Worm (Caenorhabditis elegans) whole organism, L4 larva: Measurements from ENCODE around the gene col-91.

Source experiments
- D1046.2 ChIP-seq: fragments of 200-800 bp; sonication (Bioruptor generic); IDR thresholded peaks from 2 replicates; pipeline ENCODE4 v1.3.6; 2022; ENCODE audit warnings: missing genetic modification characterization, missing compliant biosample characterization
- R02D3.7 ChIP-seq: fragments of 150-350 bp; sonication (generic microtip); optimal IDR thresholded peaks from 3 replicates; lab custom pipeline; 2014; ENCODE audit warnings: missing biosample characterization, missing genetic modification characterization
- T20F7.1 ChIP-seq: fragments of 200-800 bp; sonication (Bioruptor generic); optimal IDR thresholded peaks from 2 replicates; lab custom pipeline; 2018; ENCODE audit warnings: mild to moderate bottlenecking, missing genetic modification characterization, missing compliant biosample characterization
- T26A8.4 ChIP-seq: fragments of 200-800 bp; sonication (Bioruptor generic); IDR thresholded peaks from 2 replicates; pipeline ENCODE4 v1.3.6; 2022; ENCODE audit warnings: missing genetic modification characterization, missing compliant biosample characterization
- Y48G9A.11 ChIP-seq: fragments of 200-800 bp; sonication (Bioruptor generic); IDR thresholded peaks from 2 replicates; pipeline ENCODE4 v1.3.6; 2022; ENCODE audit warnings: missing genetic modification reagents, missing genetic modification characterization, missing compliant biosample characterization
- Y75B8A.6 ChIP-seq: fragments of 200-800 bp; sonication (Bioruptor generic); IDR thresholded peaks from 2 replicates; pipeline ENCODE4 v1.3.6; 2022; ENCODE audit warnings: missing genetic modification reagents, missing genetic modification characterization, missing compliant biosample characterization
- aha-1 ChIP-seq: fragments of 150-350 bp; peaks from one replicate; lab custom pipeline; 2014; ENCODE audit warnings: missing biosample characterization, missing genetic modification characterization
- aly-2 ChIP-seq: sonication (generic microtip); optimal IDR thresholded peaks from 2 replicates; lab custom pipeline; 2018; ENCODE audit warnings: missing biosample characterization, missing genetic modification characterization
- ama-1 ChIP-seq: fragments of 150-350 bp; optimal IDR thresholded peaks from 2 replicates; lab custom pipeline; 2014; ENCODE audit warnings: inconsistent platforms, mixed read lengths
- arid-1 ChIP-seq: fragments of 200-800 bp; sonication (Bioruptor generic); conservative IDR thresholded peaks from 2 replicates; pipeline ENCODE4 v1.3.6; 2022; ENCODE audit warnings: missing genetic modification reagents, missing genetic modification characterization, missing compliant biosample characterization
- attf-4 ChIP-seq: sonication (generic microtip); optimal IDR thresholded peaks from 3 replicates; lab custom pipeline; 2017; ENCODE audit warnings: missing biosample characterization, missing genetic modification characterization
- ceh-28 ChIP-seq: fragments of 150-350 bp; optimal IDR thresholded peaks from 2 replicates; lab custom pipeline; 2014; ENCODE audit warnings: missing biosample characterization, missing genetic modification reagents, missing genetic modification characterization
- ceh-44 ChIP-seq: fragments of 200-800 bp; sonication (Bioruptor generic); IDR thresholded peaks from 2 replicates; pipeline ENCODE4 v1.3.6; 2022; ENCODE audit warnings: missing genetic modification reagents, missing genetic modification characterization, missing compliant biosample characterization
- ceh-62 ChIP-seq: sonication (generic microtip); optimal IDR thresholded peaks from 2 replicates; lab custom pipeline; 2017; ENCODE audit warnings: missing biosample characterization, missing genetic modification characterization
- cey-2 ChIP-seq: sonication (generic microtip); optimal IDR thresholded peaks from 3 replicates; lab custom pipeline; 2017; ENCODE audit warnings: missing genetic modification characterization, mild to moderate bottlenecking, missing compliant biosample characterization, antibody characterized with exemption, borderline replicate concordance; ENCODE audit not compliant: insufficient read depth
- dmd-6 ChIP-seq: fragments of 200-800 bp; sonication (Bioruptor generic); IDR thresholded peaks from 2 replicates; pipeline ENCODE4 v1.3.6; 2022; ENCODE audit warnings: missing genetic modification reagents, missing genetic modification characterization, missing compliant biosample characterization
- dmd-9 ChIP-seq: fragments of 200-800 bp; sonication (Bioruptor generic); IDR thresholded peaks from 2 replicates; pipeline ENCODE4 v1.3.6; 2022; ENCODE audit warnings: missing genetic modification reagents, missing genetic modification characterization, missing compliant biosample characterization
- dpl-1 ChIP-seq: fragments of 150-350 bp; optimal IDR thresholded peaks from 2 replicates; lab custom pipeline; 2014; ENCODE audit warnings: missing biosample characterization, missing genetic modification reagents, missing genetic modification characterization
- duxl-1 ChIP-seq: sonication (generic microtip); optimal IDR thresholded peaks from 2 replicates; lab custom pipeline; 2016; ENCODE audit warnings: mild to moderate bottlenecking, missing genetic modification characterization, moderate library complexity, missing compliant biosample characterization; ENCODE audit not compliant: poor library complexity
- dve-1 ChIP-seq: sonication (generic microtip); optimal IDR thresholded peaks from 2 replicates; lab custom pipeline; 2017; ENCODE audit warnings: antibody characterized with exemption, mild to moderate bottlenecking, missing genetic modification characterization, missing compliant biosample characterization; ENCODE audit not compliant: insufficient read depth
- egl-27 ChIP-seq: sonication (generic microtip); optimal IDR thresholded peaks from 3 replicates; lab custom pipeline; 2017; ENCODE audit warnings: missing biosample characterization, missing genetic modification reagents, missing genetic modification characterization
- fos-1 ChIP-seq: fragments of 150-350 bp; optimal IDR thresholded peaks from 2 replicates; lab custom pipeline; 2014; ENCODE audit warnings: missing biosample characterization, missing genetic modification characterization
- hlh-11 ChIP-seq: fragments of 200-800 bp; sonication (Bioruptor generic); optimal IDR thresholded peaks from 2 replicates; lab custom pipeline; 2018; ENCODE audit warnings: mild to moderate bottlenecking, missing genetic modification characterization, missing compliant biosample characterization
- hmg-1.1 ChIP-seq: fragments of 200-800 bp; sonication (Bioruptor generic); IDR thresholded peaks from 2 replicates; pipeline ENCODE4 v1.3.6; 2022; ENCODE audit warnings: missing genetic modification reagents, missing genetic modification characterization, missing compliant biosample characterization
- jun-1 ChIP-seq: fragments of 150-350 bp; optimal IDR thresholded peaks from 2 replicates; lab custom pipeline; 2014; ENCODE audit warnings: missing biosample characterization, missing genetic modification reagents, missing genetic modification characterization
- lim-7 ChIP-seq: fragments of 200-800 bp; sonication (Bioruptor generic); IDR thresholded peaks from 2 replicates; pipeline ENCODE4 v1.3.6; 2022; ENCODE audit warnings: missing genetic modification characterization, missing compliant biosample characterization
- lin-13 ChIP-seq: fragments of 150-350 bp; optimal IDR thresholded peaks from 2 replicates; lab custom pipeline; 2014; ENCODE audit warnings: missing biosample characterization, missing genetic modification reagents, missing genetic modification characterization
- lin-15B ChIP-seq: fragments of 150-350 bp; sonication (generic microtip); optimal IDR thresholded peaks from 3 replicates; lab custom pipeline; 2014; ENCODE audit warnings: missing biosample characterization, missing genetic modification characterization
- lin-38 ChIP-seq: fragments of 200-800 bp; sonication (Bioruptor generic); IDR thresholded peaks from 2 replicates; pipeline ENCODE4 v1.3.6; 2022; ENCODE audit warnings: missing genetic modification reagents, missing genetic modification characterization, missing compliant biosample characterization
- lir-3 ChIP-seq: sonication (generic microtip); optimal IDR thresholded peaks from 2 replicates; lab custom pipeline; 2016; ENCODE audit warnings: mild to moderate bottlenecking, missing genetic modification characterization, missing compliant biosample characterization
- mdl-1 ChIP-seq, 2 experiments: fragments of 150-350 bp in 1 of 2; sonication (generic microtip) in 1 of 2; optimal IDR thresholded peaks; 2 replicates each; lab custom pipeline; 2014 to 2017; ENCODE audit warnings: missing biosample characterization in 2 of 2, missing genetic modification characterization in 2 of 2
- mes-2 ChIP-seq: sonication (generic microtip); optimal IDR thresholded peaks from 2 replicates; lab custom pipeline; 2016; ENCODE audit warnings: missing genotype, mild to moderate bottlenecking, missing genetic modification characterization, missing compliant biosample characterization; ENCODE audit not compliant: poor library complexity, severe bottlenecking
- nhr-11 ChIP-seq: fragments of 150-350 bp; optimal IDR thresholded peaks from 2 replicates; lab custom pipeline; 2014; ENCODE audit warnings: missing biosample characterization, missing genetic modification characterization
- nhr-111 ChIP-seq: fragments of 200-800 bp; sonication (Bioruptor generic); optimal IDR thresholded peaks from 2 replicates; lab custom pipeline; 2018; ENCODE audit warnings: mild to moderate bottlenecking, missing genetic modification characterization, missing compliant biosample characterization
- nhr-237 ChIP-seq: sonication (generic microtip); optimal IDR thresholded peaks from 2 replicates; lab custom pipeline; 2017; ENCODE audit warnings: missing biosample characterization, missing genetic modification characterization
- nhr-25 ChIP-seq: sonication (generic microtip); optimal IDR thresholded peaks from 2 replicates; lab custom pipeline; 2017; ENCODE audit warnings: missing genetic modification characterization, mild to moderate bottlenecking, missing compliant biosample characterization, antibody characterized with exemption, moderate library complexity, borderline replicate concordance; ENCODE audit not compliant: insufficient read depth
- nhr-28 ChIP-seq: fragments of 150-350 bp; optimal IDR thresholded peaks from 2 replicates; lab custom pipeline; 2014; ENCODE audit warnings: missing biosample characterization, missing genetic modification characterization
- nhr-42 ChIP-seq: fragments of 200-800 bp; sonication (Bioruptor generic); IDR thresholded peaks from 2 replicates; pipeline ENCODE4 v1.3.6; 2022; ENCODE audit warnings: missing genetic modification characterization, missing compliant biosample characterization
- nhr-77 ChIP-seq: fragments of 150-350 bp; optimal IDR thresholded peaks from 2 replicates; lab custom pipeline; 2014; ENCODE audit warnings: missing biosample characterization, missing genetic modification characterization
- sdz-12 ChIP-seq: fragments of 200-800 bp; sonication (Bioruptor generic); optimal IDR thresholded peaks from 2 replicates; lab custom pipeline; 2018; ENCODE audit warnings: mild to moderate bottlenecking, missing genetic modification characterization, missing compliant biosample characterization
- set-16 ChIP-seq: fragments of 200-800 bp; sonication (Bioruptor generic); IDR thresholded peaks from 2 replicates; pipeline ENCODE4 v1.3.6; 2022; ENCODE audit warnings: missing genetic modification reagents, missing genetic modification characterization, missing compliant biosample characterization
- skn-1 ChIP-seq: fragments of 150-350 bp; optimal IDR thresholded peaks from 2 replicates; lab custom pipeline; 2014; ENCODE audit warnings: missing biosample characterization, missing genetic modification characterization
- spr-1 ChIP-seq: sonication (generic microtip); optimal IDR thresholded peaks from 2 replicates; lab custom pipeline; 2016; ENCODE audit warnings: mild to moderate bottlenecking, missing genetic modification characterization, missing compliant biosample characterization
- tra-1 ChIP-seq: fragments of 200-800 bp; sonication (Bioruptor generic); IDR thresholded peaks from 2 replicates; pipeline ENCODE4 v1.3.6; 2022; ENCODE audit warnings: missing genetic modification reagents, missing genetic modification characterization, missing compliant biosample characterization
- unc-130 ChIP-seq: sonication (generic microtip); optimal IDR thresholded peaks from 2 replicates; lab custom pipeline; 2016; ENCODE audit warnings: missing genetic modification reagents, missing genetic modification characterization, missing compliant biosample characterization
- unc-39 ChIP-seq: sonication (generic microtip); optimal IDR thresholded peaks from 2 replicates; lab custom pipeline; 2017; ENCODE audit warnings: missing biosample characterization, missing genetic modification characterization
- zfp-3 ChIP-seq: fragments of 200-800 bp; sonication (Bioruptor generic); conservative IDR thresholded peaks from 2 replicates; pipeline ENCODE4 v1.3.6; 2022; ENCODE audit warnings: missing genetic modification reagents, missing genetic modification characterization, missing compliant biosample characterization
- zip-11 ChIP-seq: fragments of 200-800 bp; sonication (Bioruptor generic); IDR thresholded peaks from 2 replicates; pipeline ENCODE4 v1.3.6; 2022; ENCODE audit warnings: missing genetic modification characterization, missing compliant biosample characterization
- zip-2 ChIP-seq: fragments of 150-350 bp; optimal IDR thresholded peaks from 2 replicates; lab custom pipeline; 2014; ENCODE audit warnings: missing biosample characterization, missing genetic modification characterization
- ztf-11 ChIP-seq: fragments of 150-350 bp; optimal IDR thresholded peaks from 2 replicates; lab custom pipeline; 2014; ENCODE audit warnings: missing biosample characterization, missing genetic modification characterization
- ztf-7 ChIP-seq: fragments of 150-350 bp; optimal IDR thresholded peaks from 2 replicates; lab custom pipeline; 2014; ENCODE audit warnings: missing biosample characterization, missing genetic modification characterization

The col-91 gene

ce11 chrIII:8250007-8250683 is 13.3 kb downstream of the col-91 start, which contains the start of gene knl-1 (continued):
- TF ChIP-seq nhr-111 (GFP tag; lab: Kevin White, UChicago) (no peak), dmd-6 (GFP tag; lab: Robert Waterston, UW) (no peak), T26A8.4 (GFP tag; lab: Robert Waterston, UW) (no peak), tra-1 (GFP tag; lab: Robert Waterston, UW) (no peak), jun-1 (tag; lab: Kevin White, UChicago) (no peak), nhr-25 (tag; lab: Kevin White, UChicago) (peak; percentile 19), lir-3 (tag; lab: Kevin White, UChicago) (no peak), lin-38 (GFP tag; lab: Robert Waterston, UW) (peak; percentile 94), mes-2 (peak; percentile 88), dmd-9 (GFP tag; lab: Robert Waterston, UW) (no peak), dve-1 (no peak), zfp-3 (no peak), ceh-44 (GFP tag; lab: Robert Waterston, UW) (no peak), fos-1 (tag; lab: Kevin White, UChicago) (no peak), lim-7 (GFP tag; lab: Robert Waterston, UW) (no peak), ceh-62 (tag; lab: Kevin White, UChicago) (no peak), zip-11 (no peak), nhr-42 (GFP tag; lab: Robert Waterston, UW) (no peak), skn-1 (tag; lab: Kevin White, UChicago) (no peak), ceh-28 (tag; lab: Kevin White, UChicago) (no peak), hmg-1.1 (no peak), ama-1 (no peak), set-16 (no peak), spr-1 (no peak), nhr-28 (no peak), sdz-12 (GFP tag; lab: Kevin White, UChicago) (no peak), aly-2 (tag; lab: Kevin White, UChicago) (no peak), nhr-77 (tag; lab: Kevin White, UChicago) (peak; percentile 14), mdl-1 (tag; optimal IDR thresholded peaks at IDR 0.05; lab: Kevin White, UChicago) (no peak), attf-4 (tag; lab: Kevin White, UChicago) (no peak), lin-13 (GFP tag; lab: Kevin White, UChicago) (peak; percentile 69), lin-15B (tag; lab: Kevin White, UChicago) (no peak), nhr-237 (tag; lab: Kevin White, UChicago) (no peak), aha-1 (tag; lab: Kevin White, UChicago) (peak; percentile 84), nhr-11 (tag; lab: Kevin White, UChicago) (no peak), cey-2 (tag; lab: Kevin White, UChicago) (no peak), unc-130 (GFP tag; lab: Kevin White, UChicago) (peak; percentile 97), zip-2 (tag; lab: Kevin White, UChicago) (no peak), Y75B8A.6 (GFP tag; lab: Robert Waterston, UW) (no peak), hlh-11 (tag; lab: Kevin White, UChicago) (no peak), R02D3.7 (tag; lab: Kevin White, UChicago) (no peak), unc-39 (tag; lab: Kevin White, UChicago) (no peak), T20F7.1 (no peak), ztf-11 (no peak), duxl-1 (tag; lab: Kevin White, UChicago) (no peak), egl-27 (tag; lab: Kevin White, UChicago) (no peak), D1046.2 (GFP tag; lab: Robert Waterston, UW) (no peak), Y48G9A.11 (peak; percentile 48; the same call in 1 of the 2 replicates), ztf-7 (tag; lab: Kevin White, UChicago) (no peak), arid-1 (GFP tag; lab: Robert Waterston, UW) (no peak), dpl-1 (GFP tag; lab: Kevin White, UChicago) (peak; percentile 75)
